Fruit fly (Drosophila melanogaster): ENCODE results near the gene CG10301.
A peak's percentile ranks its signal among the peaks of the same experiment; 100 is the strongest.

CG10301 gene

DNA sequence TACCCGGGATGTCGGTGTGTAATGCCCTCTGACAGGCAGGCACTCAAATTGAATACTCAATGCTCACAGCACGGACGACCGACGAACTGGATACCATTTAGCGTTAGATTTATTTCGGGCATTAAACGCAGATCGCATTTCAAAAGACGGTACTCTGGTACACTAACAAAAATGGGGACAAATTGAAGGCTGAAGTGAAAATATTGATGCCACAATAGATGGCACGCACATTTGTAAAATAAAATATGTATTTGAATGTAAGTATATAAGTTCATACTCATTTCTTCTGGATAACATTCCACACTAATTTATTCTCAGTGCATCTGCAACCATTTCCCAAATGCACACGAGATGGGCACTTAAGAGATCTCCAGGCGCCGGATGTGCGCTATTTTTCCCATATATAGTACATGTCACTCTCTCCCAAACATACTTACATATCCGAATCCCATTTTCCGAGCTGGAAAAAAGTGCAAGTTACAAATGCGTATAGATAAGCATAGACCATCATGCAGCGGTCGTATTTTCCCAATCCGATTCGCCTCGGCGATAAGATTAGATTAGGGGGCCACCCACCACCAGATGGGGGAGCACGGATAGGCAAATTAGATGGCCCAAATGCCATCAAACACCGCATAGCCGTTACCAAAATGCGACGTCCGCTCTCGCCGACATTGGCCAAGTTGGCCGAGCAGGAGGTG is at the start of gene CG10301:
CG10301 (plus strand) TSS at position 651 of the 701 bp plus-strand sequence.
- TF ChIP-seq CG33017 (tag; optimal IDR thresholded peaks at IDR 0.05) (no peak), cic (GFP tag; optimal IDR thresholded peaks at IDR 0.05) (no peak), pad (GFP tag; optimal IDR thresholded peaks at IDR 0.05) (no peak), ovo (GFP tag; optimal IDR thresholded peaks at IDR 0.05) (no peak), bab1 (GFP tag; optimal IDR thresholded peaks at IDR 0.05) (no peak), cnc (optimal IDR thresholded peaks at IDR 0.05) (no peak), Mnt (GFP tag; optimal IDR thresholded peaks at IDR 0.05) (no peak)

DNA sequence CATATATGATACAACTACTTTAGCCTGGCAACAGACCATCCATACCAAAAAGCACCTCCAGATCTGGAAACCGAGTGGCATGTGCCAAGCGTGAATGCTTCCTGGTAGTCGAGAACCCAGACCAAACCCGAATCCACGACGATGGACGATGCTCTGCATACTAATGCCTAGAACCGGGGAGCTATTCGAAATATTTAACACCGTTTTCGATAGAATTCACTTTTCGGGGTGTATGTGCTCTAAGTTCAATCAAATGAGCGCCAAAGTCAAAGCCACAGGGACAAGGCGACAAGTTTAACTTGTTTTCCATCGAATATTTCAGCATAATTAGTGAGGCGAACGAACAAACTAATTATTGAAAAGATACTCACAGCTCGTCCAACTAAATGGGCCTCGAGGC is 47.2 kb upstream of the CG10301 start:
- TF ChIP-seq ovo (GFP tag; optimal IDR thresholded peaks at IDR 0.05) (no peak), CG33017 (tag; optimal IDR thresholded peaks at IDR 0.05) (no peak), toe (GFP tag; optimal IDR thresholded peaks at IDR 0.05) (no peak), CG11617 (GFP tag; optimal IDR thresholded peaks at IDR 0.05) (no peak), CG5204 (GFP tag; optimal IDR thresholded peaks at IDR 0.05) (no peak), kay (GFP tag; ENCODE audit: borderline replicate concordance) (no peak), tj (GFP tag; optimal IDR thresholded peaks at IDR 0.05) (no peak), CG12768 (GFP tag; optimal IDR thresholded peaks at IDR 0.05) (no peak), cic (GFP tag; optimal IDR thresholded peaks at IDR 0.05) (no peak), bab1 (GFP tag; optimal IDR thresholded peaks at IDR 0.05) (no peak), Hr96 (GFP tag; optimal IDR thresholded peaks at IDR 0.05) (no peak), CG7045 (GFP tag; optimal IDR thresholded peaks at IDR 0.05) (no peak), Crg-1 (GFP tag; optimal IDR thresholded peaks at IDR 0.05) (no peak), CG7101 (tag; optimal IDR thresholded peaks at IDR 0.05) (no peak), Clk (GFP tag; optimal IDR thresholded peaks at IDR 0.05) (no peak)

DNA sequence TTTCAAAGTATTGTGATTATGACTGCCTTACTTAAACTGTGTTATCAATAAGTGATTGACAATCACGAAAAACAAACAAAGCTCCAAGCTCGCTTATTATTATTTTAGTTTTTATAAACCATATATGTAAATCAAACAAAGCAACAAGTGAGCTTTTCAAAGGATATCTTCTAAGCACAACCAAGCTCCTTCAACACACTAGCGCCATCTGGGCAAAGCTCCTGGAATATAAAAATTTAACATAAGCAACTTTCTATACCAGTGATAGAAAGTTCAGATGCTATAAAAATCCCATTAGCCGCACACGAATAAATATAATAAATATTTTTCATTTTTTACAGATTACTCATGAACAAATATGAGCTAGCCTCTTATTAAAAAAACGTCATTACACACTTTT is 45.5 kb upstream of the CG10301 start:
- TF ChIP-seq Hr96 (GFP tag; optimal IDR thresholded peaks at IDR 0.05) (no peak), tj (GFP tag; optimal IDR thresholded peaks at IDR 0.05) (peak; percentile 20), toe (GFP tag; optimal IDR thresholded peaks at IDR 0.05) (no peak), kay (GFP tag; ENCODE audit: borderline replicate concordance) (peak; percentile 77)

DNA sequence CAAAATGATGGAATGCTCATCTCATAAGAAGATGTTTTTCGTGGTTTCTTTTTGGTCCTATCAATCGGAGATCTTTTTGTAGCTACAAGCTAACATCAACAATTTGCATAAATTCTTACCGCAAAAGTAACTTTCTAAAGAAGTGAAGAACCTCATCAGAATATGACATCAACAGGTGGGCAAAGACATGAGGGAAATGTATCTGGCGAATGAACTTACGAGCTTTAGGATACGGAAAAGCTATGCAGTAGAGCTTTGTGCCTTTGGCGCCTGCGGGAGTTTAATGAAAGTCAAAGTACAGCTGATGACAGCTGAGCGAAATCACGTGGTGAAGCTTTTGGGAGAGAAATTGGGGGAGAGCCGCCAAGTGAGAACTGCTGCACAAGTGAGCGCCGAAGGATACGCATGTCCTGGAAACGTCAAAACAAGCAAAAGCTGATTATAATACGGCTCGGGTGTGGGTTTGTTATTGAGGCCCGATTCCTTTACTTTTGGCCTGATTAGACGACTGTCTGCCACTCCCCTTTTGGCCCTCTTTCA is 43.2 kb upstream of the CG10301 start:
- TF ChIP-seq CG12768 (GFP tag; optimal IDR thresholded peaks at IDR 0.05) (no peak), Mnt (GFP tag; optimal IDR thresholded peaks at IDR 0.05) (no peak), cnc (optimal IDR thresholded peaks at IDR 0.05) (no peak), toe (GFP tag; optimal IDR thresholded peaks at IDR 0.05) (no peak), Crg-1 (GFP tag; optimal IDR thresholded peaks at IDR 0.05) (no peak), CG11617 (GFP tag; optimal IDR thresholded peaks at IDR 0.05) (no peak), CG5204 (GFP tag; optimal IDR thresholded peaks at IDR 0.05) (no peak), Clk (GFP tag; optimal IDR thresholded peaks at IDR 0.05) (no peak), pad (GFP tag; optimal IDR thresholded peaks at IDR 0.05) (no peak), tj (GFP tag; optimal IDR thresholded peaks at IDR 0.05) (no peak)

DNA sequence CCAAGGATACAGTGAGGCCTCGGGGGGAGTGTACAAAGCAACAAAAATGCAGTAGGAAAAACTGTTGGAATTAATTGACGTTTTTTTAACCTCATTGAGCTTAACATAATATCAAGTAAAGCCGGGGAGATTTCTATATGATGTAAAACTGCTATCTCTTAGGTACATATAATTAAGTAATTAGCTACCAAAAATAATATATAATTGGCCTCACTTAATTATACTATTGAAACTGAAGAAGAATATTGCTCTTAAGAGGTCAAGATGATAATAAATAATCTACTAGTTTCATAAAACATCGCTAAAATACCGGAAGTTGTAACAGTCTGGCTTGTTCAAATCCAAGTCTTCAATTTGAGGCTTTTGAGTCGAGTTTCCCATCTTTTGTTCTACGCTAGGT is 42.5 kb upstream of the CG10301 start:
- TF ChIP-seq CG7045 (GFP tag; optimal IDR thresholded peaks at IDR 0.05), result peak; percentile 42
- TF ChIP-seq CG12768 (GFP tag; optimal IDR thresholded peaks at IDR 0.05), result peak; percentile 39
- no peak for TF ChIP-seq toe (GFP tag; optimal IDR thresholded peaks at IDR 0.05)
- no peak for TF ChIP-seq CG14711 (tag; optimal IDR thresholded peaks at IDR 0.05)
- TF ChIP-seq CG33017 (tag; optimal IDR thresholded peaks at IDR 0.05), result no peak
- no peak for TF ChIP-seq ovo (GFP tag; optimal IDR thresholded peaks at IDR 0.05)
- TF ChIP-seq CG1620 (GFP tag; optimal IDR thresholded peaks at IDR 0.05), result no peak
- no peak for TF ChIP-seq Hr96 (GFP tag; optimal IDR thresholded peaks at IDR 0.05)
- no peak for TF ChIP-seq Mnt (GFP tag; optimal IDR thresholded peaks at IDR 0.05)
- no peak for TF ChIP-seq cic (GFP tag; optimal IDR thresholded peaks at IDR 0.05)
- no peak for TF ChIP-seq CG11617 (GFP tag; optimal IDR thresholded peaks at IDR 0.05)
- TF ChIP-seq CG5204 (GFP tag; optimal IDR thresholded peaks at IDR 0.05), result peak; percentile 19
- TF ChIP-seq kay (GFP tag; ENCODE audit: borderline replicate concordance), result no peak
- no peak for TF ChIP-seq pad (GFP tag; optimal IDR thresholded peaks at IDR 0.05)
- TF ChIP-seq bab1 (GFP tag; optimal IDR thresholded peaks at IDR 0.05), result no peak

DNA sequence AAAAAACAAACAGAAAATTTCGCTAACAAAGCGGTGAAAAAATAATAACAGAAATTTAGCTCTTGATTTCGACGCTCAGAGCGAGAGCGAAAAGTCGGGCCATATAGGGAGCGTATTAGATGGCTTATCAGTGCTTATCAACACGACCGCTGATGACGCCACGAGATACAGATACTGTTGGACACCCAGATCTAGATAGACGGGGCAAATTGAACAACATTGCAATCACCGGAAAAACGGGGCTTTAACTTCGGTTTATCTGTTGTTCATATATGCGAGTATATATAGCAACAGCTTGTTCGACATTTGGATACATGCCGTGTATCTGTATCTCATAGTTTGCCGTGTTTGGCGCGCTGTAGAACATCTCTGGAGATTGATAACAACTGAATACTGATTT is 41.4 kb upstream of the CG10301 start:
- TF ChIP-seq CG14711 (tag; optimal IDR thresholded peaks at IDR 0.05), result no peak
- TF ChIP-seq CG33017 (tag; optimal IDR thresholded peaks at IDR 0.05), result no peak
- no peak for TF ChIP-seq bab1 (GFP tag; optimal IDR thresholded peaks at IDR 0.05)
- no peak for TF ChIP-seq Mnt (GFP tag; optimal IDR thresholded peaks at IDR 0.05)
- no peak for TF ChIP-seq toe (GFP tag; optimal IDR thresholded peaks at IDR 0.05)
- TF ChIP-seq tj (GFP tag; optimal IDR thresholded peaks at IDR 0.05), result no peak
- no peak for TF ChIP-seq Hr96 (GFP tag; optimal IDR thresholded peaks at IDR 0.05)
- no peak for TF ChIP-seq cic (GFP tag; optimal IDR thresholded peaks at IDR 0.05)
- TF ChIP-seq CG5204 (GFP tag; optimal IDR thresholded peaks at IDR 0.05), result no peak
- TF ChIP-seq CG1620 (GFP tag; optimal IDR thresholded peaks at IDR 0.05), result no peak
- no peak for TF ChIP-seq CG7045 (GFP tag; optimal IDR thresholded peaks at IDR 0.05)
- no peak for TF ChIP-seq cnc (optimal IDR thresholded peaks at IDR 0.05)
- no peak for TF ChIP-seq ovo (GFP tag; optimal IDR thresholded peaks at IDR 0.05)
- no peak for TF ChIP-seq pad (GFP tag; optimal IDR thresholded peaks at IDR 0.05)
